Worm (Caenorhabditis elegans) whole organism, young adult: ENCODE measurements around the gene K01D12.5.

Experiments
- ets-4 ChIP-seq: fragments of 200-800 bp; sonication (Bioruptor generic); optimal IDR thresholded peaks from 2 replicates; lab custom pipeline; 2018; ENCODE audit warnings: mild to moderate bottlenecking, missing genetic modification characterization, missing compliant biosample characterization
- let-607 ChIP-seq, 2 experiments: fragments of 200-800 bp in 1 of 2; sonication (Bioruptor generic) in 1 of 2; sonication (generic microtip) in 1 of 2; optimal IDR thresholded peaks; 2 replicates each; lab custom pipeline; 2016 to 2018; ENCODE audit warnings: mild to moderate bottlenecking in 2 of 2, missing compliant biosample characterization in 2 of 2, missing genetic modification characterization in 2 of 2, moderate library complexity in 2 of 2, missing genotype in 1 of 2

DNA sequence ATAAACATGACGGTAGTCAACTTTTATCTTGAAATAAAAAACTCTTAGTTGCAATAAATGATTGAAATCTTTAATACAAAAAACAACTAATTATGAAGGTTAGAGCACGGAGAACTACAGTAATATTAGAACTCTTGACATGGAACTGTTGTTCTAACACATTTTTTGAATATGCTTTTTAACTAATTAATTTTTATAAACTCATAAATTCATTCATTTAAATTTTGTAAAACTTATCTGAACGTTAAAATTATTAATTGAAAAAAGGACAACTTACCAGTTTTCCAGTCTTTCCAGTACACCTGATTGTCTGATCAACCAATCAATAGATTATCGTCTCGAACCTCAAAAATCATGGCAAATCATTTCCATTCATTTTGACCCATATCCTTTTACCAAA lies 45.2 kb upstream of the K01D12.5 start, which contains the start of gene sqt-3:
- TF ChIP-seq ets-4 (GFP tag; lab: Kevin White, UChicago) = no peak
- TF ChIP-seq let-607 (tag; optimal IDR thresholded peaks at IDR 0.05; lab: Kevin White, UChicago) = no peak
